Fruit fly (Drosophila melanogaster) whole organism, embryonic: ENCODE results near the gene yin.

Source experiments
- CG10979 ChIP-seq: fragments of 200-800 bp; sonication (Bioruptor generic); optimal IDR thresholded peaks from 2 replicates; lab custom pipeline; 2018; ENCODE audit warnings: missing biosample characterization, mild to moderate bottlenecking, missing genetic modification characterization, moderate library complexity
- CG12104 ChIP-seq: fragments of 200-800 bp; sonication (Bioruptor generic); optimal IDR thresholded peaks from 3 replicates; lab custom pipeline; 2016; ENCODE audit warnings: missing biosample characterization, missing genetic modification characterization
- CG12659 ChIP-seq: fragments of 200-800 bp; sonication (Bioruptor generic); optimal IDR thresholded peaks from 3 replicates; lab custom pipeline; 2017; ENCODE audit warnings: mild to moderate bottlenecking, missing biosample characterization, missing genetic modification reagents, missing genetic modification characterization
- CG15601 ChIP-seq: fragments of 200-800 bp; sonication (Bioruptor generic); optimal IDR thresholded peaks from 3 replicates; lab custom pipeline; 2019; ENCODE audit warnings: missing biosample characterization, mild to moderate bottlenecking, missing genetic modification characterization, moderate library complexity
- CG18476 ChIP-seq: fragments of 200-800 bp; sonication (Bioruptor generic); optimal IDR thresholded peaks from 2 replicates; lab custom pipeline; 2016; ENCODE audit warnings: missing biosample characterization, mild to moderate bottlenecking, missing genetic modification characterization
- CG2120 ChIP-seq: fragments of 200-800 bp; sonication (Bioruptor generic); optimal IDR thresholded peaks from 3 replicates; lab custom pipeline; 2016; ENCODE audit warnings: missing biosample characterization, missing genetic modification characterization
- CG2202 ChIP-seq: fragments of 200-800 bp; sonication (Bioruptor generic); optimal IDR thresholded peaks from 2 replicates; lab custom pipeline; 2018; ENCODE audit warnings: missing biosample characterization, mild to moderate bottlenecking, missing genetic modification characterization
- CG30403 ChIP-seq: fragments of 200-800 bp; sonication (Bioruptor generic); optimal IDR thresholded peaks from 3 replicates; lab custom pipeline; 2016; ENCODE audit warnings: missing biosample characterization, missing genetic modification characterization
- CG6765 ChIP-seq: fragments of 200-800 bp; sonication (Bioruptor generic); optimal IDR thresholded peaks from 3 replicates; lab custom pipeline; 2017; ENCODE audit warnings: missing biosample characterization, mild to moderate bottlenecking, missing genetic modification characterization
- CG8281 ChIP-seq: fragments of 200-800 bp; sonication (Bioruptor generic); optimal IDR thresholded peaks from 2 replicates; lab custom pipeline; 2018; ENCODE audit warnings: missing biosample characterization, mild to moderate bottlenecking, missing genetic modification characterization, moderate library complexity
- CG9727 ChIP-seq: fragments of 200-800 bp; sonication (Bioruptor generic); optimal IDR thresholded peaks from 3 replicates; lab custom pipeline; 2017; ENCODE audit warnings: missing biosample characterization, mild to moderate bottlenecking, missing genetic modification characterization
- CG9932 ChIP-seq: fragments of 200-800 bp; sonication (Bioruptor generic); IDR thresholded peaks from 2 replicates; pipeline ENCODE4 v1.3.6; 2022; ENCODE audit warnings: missing biosample characterization, missing genetic modification characterization
- CoRest ChIP-seq: fragments of 200-800 bp; sonication (Bioruptor generic); optimal IDR thresholded peaks from 3 replicates; lab custom pipeline; 2018; ENCODE audit warnings: missing biosample characterization, mild to moderate bottlenecking, missing genetic modification characterization, moderate library complexity
- Dad ChIP-seq: fragments of 200-800 bp; sonication (Bioruptor generic); optimal IDR thresholded peaks from 3 replicates; lab custom pipeline; 2016; ENCODE audit warnings: missing biosample characterization, missing genetic modification characterization
- Dip3 ChIP-seq: fragments of 200-800 bp; sonication (Bioruptor generic); optimal IDR thresholded peaks from 3 replicates; lab custom pipeline; 2016; ENCODE audit warnings: missing biosample characterization, missing genetic modification characterization
- Fer2 ChIP-seq: fragments of 200-800 bp; sonication (Bioruptor generic); optimal IDR thresholded peaks from 2 replicates; lab custom pipeline; 2018; ENCODE audit warnings: missing biosample characterization, mild to moderate bottlenecking, missing genetic modification characterization, moderate library complexity
- H15 ChIP-seq: fragments of 200-800 bp; sonication (Bioruptor generic); IDR thresholded peaks from 3 replicates; pipeline ENCODE4 v1.3.6; 2022; ENCODE audit warnings: missing biosample characterization, missing genetic modification characterization
- Hsf ChIP-seq: fragments of 200-800 bp; sonication (Bioruptor generic); optimal IDR thresholded peaks from 3 replicates; lab custom pipeline; 2016; ENCODE audit warnings: missing biosample characterization, missing genetic modification characterization
- MESR4 ChIP-seq: fragments of 200-800 bp; sonication (Bioruptor generic); optimal IDR thresholded peaks from 2 replicates; lab custom pipeline; 2018; ENCODE audit warnings: missing biosample characterization, mild to moderate bottlenecking, missing genetic modification characterization, moderate library complexity
- Nf-YC ChIP-seq: fragments of 200-800 bp; optimal IDR thresholded peaks from 3 replicates; lab custom pipeline; 2019; ENCODE audit warnings: missing biosample characterization, mild to moderate bottlenecking, missing genetic modification characterization, moderate library complexity
- NfI ChIP-seq: fragments of 200-800 bp; sonication (Bioruptor generic); optimal IDR thresholded peaks from 3 replicates; lab custom pipeline; 2018; ENCODE audit warnings: missing biosample characterization, mild to moderate bottlenecking, missing genetic modification characterization, moderate library complexity
- Rfx ChIP-seq: fragments of 200-800 bp; sonication (Bioruptor generic); IDR thresholded peaks from 2 replicates; pipeline ENCODE4 v1.3.6; 2022; ENCODE audit warnings: missing biosample characterization, missing genetic modification characterization
- Sin3A ChIP-seq: fragments of >200 bp; optimal IDR thresholded peaks from 2 replicates; lab custom pipeline; 2018
- Xbp1 ChIP-seq: fragments of 200-800 bp; sonication (Bioruptor generic); optimal IDR thresholded peaks from 3 replicates; lab custom pipeline; 2016; ENCODE audit warnings: missing biosample characterization, mild to moderate bottlenecking, missing genetic modification characterization
- ab ChIP-seq: fragments of 200-800 bp; sonication (Bioruptor generic); optimal IDR thresholded peaks from 2 replicates; lab custom pipeline; 2016; ENCODE audit warnings: missing biosample characterization, missing genetic modification characterization
- aop ChIP-seq: fragments of 200-800 bp; sonication (Bioruptor generic); IDR thresholded peaks from 2 replicates; pipeline ENCODE4 v1.3.6; 2022; ENCODE audit warnings: missing biosample characterization, missing genetic modification characterization
- bcd ChIP-seq: fragments of 200-800 bp; sonication (Bioruptor generic); optimal IDR thresholded peaks from 2 replicates; lab custom pipeline; 2017; ENCODE audit warnings: missing biosample characterization, mild to moderate bottlenecking, missing genetic modification characterization
- caup ChIP-seq: fragments of 200-800 bp; sonication (Bioruptor generic); optimal IDR thresholded peaks from 3 replicates; lab custom pipeline; 2017; ENCODE audit warnings: missing biosample characterization, mild to moderate bottlenecking, missing genetic modification characterization, moderate library complexity; ENCODE audit not compliant: severe bottlenecking
- cg ChIP-seq: fragments of 200-800 bp; sonication (Bioruptor generic); optimal IDR thresholded peaks from 3 replicates; lab custom pipeline; 2019; ENCODE audit warnings: missing biosample characterization, mild to moderate bottlenecking, missing genetic modification characterization, moderate library complexity
- chif ChIP-seq, 2 experiments: fragments of 200-800 bp; sonication (Bioruptor generic); optimal IDR thresholded peaks; 3 replicates each; lab custom pipeline; 2016; ENCODE audit warnings: missing biosample characterization in 2 of 2, missing genetic modification characterization in 2 of 2
- chinmo ChIP-seq: fragments of 200-800 bp; sonication (Bioruptor generic); IDR thresholded peaks from 4 replicates; pipeline ENCODE4 v1.3.6; 2022; ENCODE audit warnings: missing biosample characterization, missing genetic modification characterization; ENCODE audit not compliant: partially characterized antibody
- chn ChIP-seq: fragments of 200-800 bp; sonication (Bioruptor generic); optimal IDR thresholded peaks from 2 replicates; lab custom pipeline; 2016; ENCODE audit warnings: missing biosample characterization, missing genetic modification characterization
- dpn ChIP-seq, 2 experiments: fragments of 200-800 bp; sonication (Bioruptor generic); optimal IDR thresholded peaks; 3 replicates each; lab custom pipeline; 2016; ENCODE audit warnings: missing biosample characterization in 2 of 2, missing genetic modification characterization in 2 of 2
- ems ChIP-seq: fragments of 200-800 bp; sonication (Bioruptor generic); optimal IDR thresholded peaks from 3 replicates; lab custom pipeline; 2016; ENCODE audit warnings: missing biosample characterization, missing genetic modification characterization
- eyg ChIP-seq: fragments of 200-800 bp; sonication (Bioruptor generic); optimal IDR thresholded peaks from 3 replicates; lab custom pipeline; 2016; ENCODE audit warnings: missing biosample characterization, missing genetic modification characterization
- fu2 ChIP-seq: fragments of 200-800 bp; sonication (Bioruptor generic); optimal IDR thresholded peaks from 2 replicates; lab custom pipeline; 2016; ENCODE audit warnings: missing biosample characterization, missing genetic modification characterization
- gce ChIP-seq: fragments of 200-800 bp; sonication (Bioruptor generic); IDR thresholded peaks from 3 replicates; pipeline ENCODE4 v1.3.6; 2022; ENCODE audit warnings: missing biosample characterization, missing genetic modification characterization
- gfzf ChIP-seq: fragments of 200-800 bp; sonication (Bioruptor generic); optimal IDR thresholded peaks from 2 replicates; lab custom pipeline; 2016; ENCODE audit warnings: missing biosample characterization, mild to moderate bottlenecking, missing genetic modification characterization, moderate library complexity
- grau ChIP-seq: fragments of 200-800 bp; optimal IDR thresholded peaks from 3 replicates; lab custom pipeline; 2019; ENCODE audit warnings: missing biosample characterization, mild to moderate bottlenecking, missing genetic modification characterization, moderate library complexity
- ind ChIP-seq: fragments of 200-800 bp; sonication (Bioruptor generic); optimal IDR thresholded peaks from 3 replicates; lab custom pipeline; 2016; ENCODE audit warnings: missing biosample characterization, missing genetic modification characterization
- klu ChIP-seq: fragments of 200-800 bp; sonication (Bioruptor generic); IDR thresholded peaks from 2 replicates; pipeline ENCODE4 v1.3.6; 2022; ENCODE audit warnings: missing biosample characterization, missing genetic modification characterization
- phol ChIP-seq: fragments of 200-800 bp; sonication (Bioruptor generic); optimal IDR thresholded peaks from 3 replicates; lab custom pipeline; 2018; ENCODE audit warnings: missing biosample characterization, mild to moderate bottlenecking, missing genetic modification characterization, moderate library complexity
- prd ChIP-seq, 3 experiments: fragments of >200 bp in 2 of 3; fragments of 200-800 bp in 1 of 3; sonication (Bioruptor generic) in 1 of 3; optimal IDR thresholded peaks in 2 of 3; IDR thresholded peaks in 1 of 3; 2 replicates in 2 of 3; 3 replicates in 1 of 3; pipeline versions ENCODE4 v1.3.6 to Lab custom; 2017 to 2022; ENCODE audit warnings: missing biosample characterization in 1 of 3, missing genetic modification characterization in 1 of 3
- pzg ChIP-seq: fragments of 200-800 bp; sonication (Bioruptor generic); optimal IDR thresholded peaks from 3 replicates; lab custom pipeline; 2018; ENCODE audit warnings: missing biosample characterization, mild to moderate bottlenecking, missing genetic modification characterization, moderate library complexity
- run ChIP-seq: fragments of 200-800 bp; sonication (Bioruptor generic); optimal IDR thresholded peaks from 3 replicates; lab custom pipeline; 2018; ENCODE audit warnings: missing biosample characterization, mild to moderate bottlenecking, missing genetic modification characterization
- trem ChIP-seq: fragments of 200-800 bp; optimal IDR thresholded peaks from 3 replicates; lab custom pipeline; 2019; ENCODE audit warnings: missing biosample characterization, mild to moderate bottlenecking, missing genetic modification characterization, moderate library complexity
- tup ChIP-seq: fragments of 200-800 bp; sonication (Bioruptor generic); optimal IDR thresholded peaks from 2 replicates; lab custom pipeline; 2016; ENCODE audit warnings: missing biosample characterization, mild to moderate bottlenecking, missing genetic modification characterization, moderate library complexity
- tx ChIP-seq: fragments of 200-800 bp; sonication (Bioruptor generic); optimal IDR thresholded peaks from 2 replicates; lab custom pipeline; 2016; ENCODE audit warnings: missing biosample characterization, missing genetic modification characterization
- usp ChIP-seq: fragments of >200 bp; optimal IDR thresholded peaks from 2 replicates; lab custom pipeline; 2017; ENCODE audit warnings: missing biosample characterization, missing genetic modification characterization
- wdn ChIP-seq: fragments of 200-800 bp; sonication (Bioruptor generic); IDR thresholded peaks from 2 replicates; pipeline ENCODE4 v1.3.6; 2022; ENCODE audit warnings: missing biosample characterization, missing genetic modification characterization
- yki ChIP-seq: fragments of >200 bp; optimal IDR thresholded peaks from 3 replicates; lab custom pipeline; 2018

The yin gene

dm6 chrX:3862319-3862919 lies 9.3 kb downstream of the yin start (continued):
- peak; percentile 53 for TF ChIP-seq CG2120 (GFP tag; lab: Kevin White, UChicago)
- peak; percentile 8 for TF ChIP-seq chn (GFP tag; lab: Kevin White, UChicago)
- TF ChIP-seq CG9932: peak; percentile 67
- TF ChIP-seq CG8281 (tag; lab: Kevin White, UChicago): no peak
- TF ChIP-seq chinmo (GFP tag; lab: Robert Waterston, UW): peak; percentile 78; the same call in 1 of the 4 replicates
- no peak for TF ChIP-seq CG9727 (GFP tag; lab: Kevin White, UChicago)
- TF ChIP-seq NfI: peak; percentile 3
- no peak for TF ChIP-seq yki (lab: Kevin White, UChicago)
- TF ChIP-seq run (tag; lab: Kevin White, UChicago): no peak
- TF ChIP-seq Dad (GFP tag; lab: Kevin White, UChicago): peak; percentile 6
- peak; percentile 16 for TF ChIP-seq Sin3A
- peak; percentile 35 for TF ChIP-seq Xbp1 (GFP tag; lab: Kevin White, UChicago)
- TF ChIP-seq CoRest (tag; lab: Kevin White, UChicago): peak; percentile 36
- TF ChIP-seq fu2: peak; percentile 1
- TF ChIP-seq ab (GFP tag; lab: Kevin White, UChicago): peak; percentile 5
- TF ChIP-seq ind: peak; percentile 47
- peak; percentile 47 for TF ChIP-seq gfzf (GFP tag; lab: Kevin White, UChicago)
- no peak for TF ChIP-seq klu (GFP tag; lab: Robert Waterston, UW)
- TF ChIP-seq Hsf (GFP tag; lab: Kevin White, UChicago): peak; percentile 21
- TF ChIP-seq CG15601: no peak
- TF ChIP-seq cg: no peak
- no peak for TF ChIP-seq caup (GFP tag; lab: Kevin White, UChicago)
- no peak for TF ChIP-seq bcd
- peak; percentile 20 to 37 for TF ChIP-seq dpn (GFP tag; optimal IDR thresholded peaks at IDR 0.05; lab: Kevin White, UChicago)
- TF ChIP-seq CG18476 (GFP tag; lab: Kevin White, UChicago): no peak
- TF ChIP-seq CG12104 (GFP tag; lab: Kevin White, UChicago): no peak
- TF ChIP-seq prd (optimal IDR thresholded peaks at IDR 0.05; lab: Kevin White, UChicago): no peak
- no peak for TF ChIP-seq prd (GFP tag; IDR thresholded peaks at IDR 0.05; lab: Robert Waterston, UW)
- TF ChIP-seq CG6765 (GFP tag; lab: Kevin White, UChicago): no peak
- no peak for TF ChIP-seq CG10979
- TF ChIP-seq grau (tag; lab: Kevin White, UChicago): peak; percentile 7
- TF ChIP-seq wdn (GFP tag; lab: Robert Waterston, UW): no peak
- no peak for TF ChIP-seq aop
- TF ChIP-seq trem (tag; lab: Kevin White, UChicago): peak; percentile 89
- TF ChIP-seq MESR4 (GFP tag; lab: Kevin White, UChicago): peak; percentile 57
- TF ChIP-seq phol (tag; lab: Kevin White, UChicago): peak; percentile 8
- no peak for TF ChIP-seq ems (GFP tag; lab: Kevin White, UChicago)
- no peak for TF ChIP-seq CG2202 (tag; lab: Kevin White, UChicago)
- peak; percentile 17 for TF ChIP-seq Dip3
- TF ChIP-seq tx: peak; percentile 27
- peak; percentile 61 for TF ChIP-seq Rfx (GFP tag; lab: Robert Waterston, UW)
- TF ChIP-seq Nf-YC (tag; lab: Kevin White, UChicago): peak; percentile 29
- TF ChIP-seq CG12659 (GFP tag; lab: Kevin White, UChicago): peak; percentile 47
- TF ChIP-seq gce: no peak
- peak; percentile 36 for TF ChIP-seq CG30403 (GFP tag; lab: Kevin White, UChicago)
- TF ChIP-seq tup (GFP tag; lab: Kevin White, UChicago): no peak
- no peak for TF ChIP-seq Fer2 (tag; lab: Kevin White, UChicago)
- no peak for TF ChIP-seq eyg (GFP tag; lab: Kevin White, UChicago)
- TF ChIP-seq H15 (GFP tag; lab: Robert Waterston, UW): no peak
- peak in 1 of 2 experiments; percentile 13 for TF ChIP-seq chif (GFP tag; optimal IDR thresholded peaks at IDR 0.05; lab: Kevin White, UChicago)
- TF ChIP-seq pzg (GFP tag; lab: Kevin White, UChicago): peak; percentile 39
- TF ChIP-seq usp (GFP tag; lab: Kevin White, UChicago): no peak
